Worm (Caenorhabditis elegans): ENCODE measurements around the gene arrd-10.

ce11 chrII:12961743-12962142 is 21.8 kb downstream of the arrd-10 start:
- TF ChIP-seq tbx-8 (GFP tag; optimal IDR thresholded peaks at IDR 0.05), result no peak
- no peak for TF ChIP-seq ces-1 (GFP tag; optimal IDR thresholded peaks at IDR 0.05)
- no peak for TF ChIP-seq unc-39 (tag; optimal IDR thresholded peaks at IDR 0.05)
- no peak for TF ChIP-seq lsy-2 (tag; optimal IDR thresholded peaks at IDR 0.05)
- TF ChIP-seq elt-3 (tag; optimal IDR thresholded peaks at IDR 0.05), result no peak
- TF ChIP-seq blmp-1 (tag; optimal IDR thresholded peaks at IDR 0.05), result no peak
- no peak for TF ChIP-seq ceh-43 (GFP tag; optimal IDR thresholded peaks at IDR 0.05)
- TF ChIP-seq ceh-83 (GFP tag; optimal IDR thresholded peaks at IDR 0.05), result no peak
- no peak for TF ChIP-seq mep-1 (tag; optimal IDR thresholded peaks at IDR 0.05)
- no peak for TF ChIP-seq nhr-28 (tag; optimal IDR thresholded peaks at IDR 0.05)
- no peak for TF ChIP-seq ztf-11 (tag; optimal IDR thresholded peaks at IDR 0.05)
- TF ChIP-seq bed-3 (GFP tag; optimal IDR thresholded peaks at IDR 0.05), result no peak
- no peak for TF ChIP-seq nhr-12 (tag; optimal IDR thresholded peaks at IDR 0.05)
